Fruit fly (Drosophila melanogaster) whole organism, embryonic: Measurements from ENCODE around the gene Gr5a.

ENCODE experiments used
- Antp ChIP-seq: fragments of 200-800 bp; sonication (Bioruptor generic); optimal IDR thresholded peaks from 3 replicates; lab custom pipeline; 2016; ENCODE audit warnings: missing biosample characterization, missing genetic modification characterization
- Awh ChIP-seq: fragments of 200-800 bp; sonication (Bioruptor generic); IDR thresholded peaks from 2 replicates; pipeline ENCODE4, ENCODE4 v1.3.6; 2022; ENCODE audit warnings: missing biosample characterization, missing genetic modification characterization
- Bteb2 ChIP-seq: fragments of 200-800 bp; sonication (Bioruptor generic); optimal IDR thresholded peaks from 2 replicates; lab custom pipeline; 2016; ENCODE audit warnings: missing biosample characterization, missing genetic modification characterization
- CG10543 ChIP-seq: fragments of 200-800 bp; sonication (Bioruptor generic); optimal IDR thresholded peaks from 3 replicates; lab custom pipeline; 2017; ENCODE audit warnings: missing biosample characterization, mild to moderate bottlenecking, missing genetic modification characterization, moderate library complexity
- CG13624 ChIP-seq: fragments of 200-800 bp; sonication (Bioruptor generic); optimal IDR thresholded peaks from 2 replicates; lab custom pipeline; 2016; ENCODE audit warnings: missing biosample characterization, missing genetic modification characterization
- CG13894 ChIP-seq: fragments of 200-800 bp; sonication (Bioruptor generic); optimal IDR thresholded peaks from 3 replicates; lab custom pipeline; 2018; ENCODE audit warnings: missing biosample characterization, mild to moderate bottlenecking, missing genetic modification characterization, moderate library complexity
- CG14710 ChIP-seq: fragments of 200-800 bp; sonication (Bioruptor generic); optimal IDR thresholded peaks from 3 replicates; lab custom pipeline; 2019; ENCODE audit warnings: missing biosample characterization, mild to moderate bottlenecking, missing genetic modification characterization, moderate library complexity
- CG16813 ChIP-seq: fragments of 200-800 bp; sonication (Bioruptor generic); IDR thresholded peaks from 3 replicates; pipeline ENCODE4 v1.3.6; 2022; ENCODE audit warnings: missing biosample characterization, missing genetic modification characterization; ENCODE audit not compliant: partially characterized antibody
- CG32532 ChIP-seq: fragments of 200-800 bp; sonication (Bioruptor generic); IDR thresholded peaks from 2 replicates; pipeline ENCODE4 v1.3.6; 2022; ENCODE audit warnings: missing biosample characterization, missing genetic modification characterization
- CG33213 ChIP-seq: fragments of 200-800 bp; sonication (Bioruptor generic); optimal IDR thresholded peaks from 3 replicates; lab custom pipeline; 2016; ENCODE audit warnings: missing biosample characterization, missing genetic modification characterization
- CG4617 ChIP-seq: fragments of 200-800 bp; sonication (Bioruptor generic); optimal IDR thresholded peaks from 3 replicates; lab custom pipeline; 2016; ENCODE audit warnings: missing biosample characterization, missing genetic modification characterization, borderline replicate concordance
- CG6683 ChIP-seq: fragments of 200-800 bp; sonication (Bioruptor generic); optimal IDR thresholded peaks from 2 replicates; lab custom pipeline; 2017; ENCODE audit warnings: missing biosample characterization, mild to moderate bottlenecking, missing genetic modification characterization, missing genetic modification reagents
- CG6791 ChIP-seq: fragments of 200-800 bp; sonication (Bioruptor generic); IDR thresholded peaks from 3 replicates; pipeline ENCODE4 v1.3.6; 2022; ENCODE audit warnings: missing biosample characterization, missing genetic modification characterization; ENCODE audit not compliant: partially characterized antibody
- CG7786 ChIP-seq: fragments of 200-800 bp; sonication (Bioruptor generic); optimal IDR thresholded peaks from 2 replicates; lab custom pipeline; 2016; ENCODE audit warnings: missing biosample characterization, missing genetic modification characterization
- CG8281 ChIP-seq: fragments of 200-800 bp; sonication (Bioruptor generic); optimal IDR thresholded peaks from 2 replicates; lab custom pipeline; 2018; ENCODE audit warnings: missing biosample characterization, mild to moderate bottlenecking, missing genetic modification characterization, moderate library complexity
- CG8765 ChIP-seq: fragments of 200-800 bp; sonication (Bioruptor generic); IDR thresholded peaks from 2 replicates; pipeline ENCODE4 v1.3.6; 2022; ENCODE audit warnings: missing biosample characterization, missing genetic modification characterization
- CG9876 ChIP-seq: fragments of 200-800 bp; sonication (Bioruptor generic); optimal IDR thresholded peaks from 2 replicates; lab custom pipeline; 2016; ENCODE audit warnings: missing biosample characterization, missing genetic modification characterization
- Dbx ChIP-seq: fragments of 200-800 bp; sonication (Bioruptor generic); IDR thresholded peaks from 3 replicates; pipeline ENCODE4 v1.3.6; 2022; ENCODE audit warnings: missing biosample characterization, missing genetic modification characterization
- Dref ChIP-seq: fragments of 200-800 bp; sonication (Bioruptor generic); IDR thresholded peaks from 2 replicates; pipeline ENCODE4 v1.3.6; 2022; ENCODE audit warnings: missing biosample characterization, missing genetic modification characterization
- Fer2 ChIP-seq: fragments of 200-800 bp; sonication (Bioruptor generic); optimal IDR thresholded peaks from 2 replicates; lab custom pipeline; 2018; ENCODE audit warnings: missing biosample characterization, mild to moderate bottlenecking, missing genetic modification characterization, moderate library complexity
- GATAe ChIP-seq: fragments of 200-800 bp; sonication (Bioruptor generic); conservative IDR thresholded peaks from 2 replicates; pipeline ENCODE4 v1.3.6; 2022; ENCODE audit warnings: missing biosample characterization, missing genetic modification characterization
- HLHmδ ChIP-seq: fragments of 200-800 bp; sonication (Bioruptor generic); optimal IDR thresholded peaks from 2 replicates; lab custom pipeline; 2018; ENCODE audit warnings: missing biosample characterization, mild to moderate bottlenecking, missing genetic modification characterization, moderate library complexity
- Hmx ChIP-seq: fragments of 200-800 bp; sonication (Bioruptor generic); optimal IDR thresholded peaks from 2 replicates; lab custom pipeline; 2016; ENCODE audit warnings: missing biosample characterization, missing genetic modification characterization
- Nf-YA ChIP-seq: fragments of 200-800 bp; sonication (Bioruptor generic); IDR thresholded peaks from 2 replicates; pipeline ENCODE4 v1.3.6; 2022; ENCODE audit warnings: missing biosample characterization, missing genetic modification characterization
- NfI ChIP-seq: fragments of 200-800 bp; sonication (Bioruptor generic); optimal IDR thresholded peaks from 3 replicates; lab custom pipeline; 2018; ENCODE audit warnings: missing biosample characterization, mild to moderate bottlenecking, missing genetic modification characterization, moderate library complexity
- Rfx ChIP-seq: fragments of 200-800 bp; sonication (Bioruptor generic); IDR thresholded peaks from 2 replicates; pipeline ENCODE4 v1.3.6; 2022; ENCODE audit warnings: missing biosample characterization, missing genetic modification characterization
- Scr ChIP-seq: fragments of 200-800 bp; sonication (Bioruptor generic); IDR thresholded peaks from 2 replicates; pipeline ENCODE4 v1.3.6; 2022; ENCODE audit warnings: missing biosample characterization, missing genetic modification characterization; ENCODE audit not compliant: partially characterized antibody
- Sox100B ChIP-seq: fragments of 200-800 bp; sonication (Bioruptor generic); optimal IDR thresholded peaks from 3 replicates; lab custom pipeline; 2018; ENCODE audit warnings: missing biosample characterization, mild to moderate bottlenecking, missing genetic modification characterization
- Xbp1 ChIP-seq: fragments of 200-800 bp; sonication (Bioruptor generic); optimal IDR thresholded peaks from 3 replicates; lab custom pipeline; 2016; ENCODE audit warnings: missing biosample characterization, mild to moderate bottlenecking, missing genetic modification characterization
- ase ChIP-seq: fragments of 200-800 bp; sonication (Bioruptor generic); IDR thresholded peaks from 3 replicates; pipeline ENCODE4 v1.3.6; 2022; ENCODE audit warnings: missing biosample characterization, missing genetic modification characterization
- cas ChIP-seq: fragments of 200-800 bp; sonication (Bioruptor generic); IDR thresholded peaks from 2 replicates; pipeline ENCODE4 v1.3.6; 2022; ENCODE audit warnings: missing biosample characterization, missing genetic modification characterization
- ci ChIP-seq: fragments of 200-800 bp; sonication (Bioruptor generic); IDR thresholded peaks from 3 replicates; pipeline ENCODE4 v1.3.6; 2022; ENCODE audit warnings: missing biosample characterization, missing genetic modification characterization
- disco-r ChIP-seq: fragments of 200-800 bp; sonication (Bioruptor generic); optimal IDR thresholded peaks from 2 replicates; lab custom pipeline; 2016; ENCODE audit warnings: missing biosample characterization, missing genetic modification characterization
- dm ChIP-seq: fragments of 200-800 bp; sonication (Bioruptor generic); optimal IDR thresholded peaks from 3 replicates; lab custom pipeline; 2016; ENCODE audit warnings: missing biosample characterization, missing genetic modification characterization
- grau ChIP-seq: fragments of 200-800 bp; optimal IDR thresholded peaks from 3 replicates; lab custom pipeline; 2019; ENCODE audit warnings: missing biosample characterization, mild to moderate bottlenecking, missing genetic modification characterization, moderate library complexity
- ind ChIP-seq: fragments of 200-800 bp; sonication (Bioruptor generic); optimal IDR thresholded peaks from 3 replicates; lab custom pipeline; 2016; ENCODE audit warnings: missing biosample characterization, missing genetic modification characterization
- kah ChIP-seq: fragments of 200-800 bp; sonication (Bioruptor generic); optimal IDR thresholded peaks from 2 replicates; lab custom pipeline; 2018; ENCODE audit warnings: missing biosample characterization, mild to moderate bottlenecking, missing genetic modification characterization
- lilli ChIP-seq: fragments of 200-800 bp; sonication (Bioruptor generic); optimal IDR thresholded peaks from 3 replicates; lab custom pipeline; 2016; ENCODE audit warnings: missing biosample characterization, missing genetic modification characterization
- lmd ChIP-seq: fragments of 200-800 bp; sonication (Bioruptor generic); IDR thresholded peaks from 2 replicates; pipeline ENCODE4 v1.3.6; 2022; ENCODE audit warnings: missing biosample characterization, missing genetic modification characterization
- maf-S ChIP-seq: fragments of 200-800 bp; sonication (Bioruptor generic); optimal IDR thresholded peaks from 2 replicates; lab custom pipeline; 2016; ENCODE audit warnings: missing biosample characterization, missing genetic modification characterization
- mirr ChIP-seq: fragments of 200-800 bp; sonication (Bioruptor generic); optimal IDR thresholded peaks from 3 replicates; lab custom pipeline; 2018; ENCODE audit warnings: missing biosample characterization, mild to moderate bottlenecking, missing genetic modification characterization
- mld ChIP-seq: fragments of 200-800 bp; sonication (Bioruptor generic); IDR thresholded peaks from 3 replicates; pipeline ENCODE4 v1.3.6; 2022; ENCODE audit warnings: missing biosample characterization, missing genetic modification characterization; ENCODE audit not compliant: partially characterized antibody
- nom ChIP-seq: fragments of 200-800 bp; sonication (Bioruptor generic); optimal IDR thresholded peaks from 2 replicates; lab custom pipeline; 2017; ENCODE audit warnings: missing biosample characterization, missing genetic modification characterization, mild to moderate bottlenecking, moderate library complexity, missing genetic modification reagents
- otp ChIP-seq: fragments of 200-800 bp; sonication (Bioruptor generic); IDR thresholded peaks from 3 replicates; pipeline ENCODE4, ENCODE4 v1.3.6; 2022; ENCODE audit warnings: missing biosample characterization, missing genetic modification characterization
- prd ChIP-seq, 3 experiments: fragments of >200 bp in 2 of 3; fragments of 200-800 bp in 1 of 3; sonication (Bioruptor generic) in 1 of 3; optimal IDR thresholded peaks in 2 of 3; IDR thresholded peaks in 1 of 3; 2 replicates in 2 of 3; 3 replicates in 1 of 3; pipeline versions ENCODE4 v1.3.6 to Lab custom; 2017 to 2022; ENCODE audit warnings: missing biosample characterization in 1 of 3, missing genetic modification characterization in 1 of 3
- ranshi ChIP-seq: fragments of 200-800 bp; sonication (Bioruptor generic); IDR thresholded peaks from 2 replicates; pipeline ENCODE4 v1.3.6; 2022; ENCODE audit warnings: missing biosample characterization, missing genetic modification characterization
- sens ChIP-seq: fragments of 200-800 bp; sonication (Bioruptor generic); peaks from one replicate; lab custom pipeline; 2016; ENCODE audit warnings: missing biosample characterization, missing genetic modification characterization
- sim ChIP-seq: fragments of 200-800 bp; sonication (Bioruptor generic); IDR thresholded peaks from 2 replicates; pipeline ENCODE4 v1.3.6; 2022; ENCODE audit warnings: missing biosample characterization, missing genetic modification characterization
- ssp ChIP-seq: fragments of 200-800 bp; sonication (Bioruptor generic); IDR thresholded peaks from 2 replicates; pipeline ENCODE4 v1.3.6; 2022; ENCODE audit warnings: missing biosample characterization, missing genetic modification characterization
- tgo ChIP-seq: fragments of 200-800 bp; sonication (Bioruptor generic); IDR thresholded peaks from 3 replicates; pipeline ENCODE4 v1.3.6; 2022; ENCODE audit warnings: missing biosample characterization, missing genetic modification characterization

Gene Gr5a

DNA sequence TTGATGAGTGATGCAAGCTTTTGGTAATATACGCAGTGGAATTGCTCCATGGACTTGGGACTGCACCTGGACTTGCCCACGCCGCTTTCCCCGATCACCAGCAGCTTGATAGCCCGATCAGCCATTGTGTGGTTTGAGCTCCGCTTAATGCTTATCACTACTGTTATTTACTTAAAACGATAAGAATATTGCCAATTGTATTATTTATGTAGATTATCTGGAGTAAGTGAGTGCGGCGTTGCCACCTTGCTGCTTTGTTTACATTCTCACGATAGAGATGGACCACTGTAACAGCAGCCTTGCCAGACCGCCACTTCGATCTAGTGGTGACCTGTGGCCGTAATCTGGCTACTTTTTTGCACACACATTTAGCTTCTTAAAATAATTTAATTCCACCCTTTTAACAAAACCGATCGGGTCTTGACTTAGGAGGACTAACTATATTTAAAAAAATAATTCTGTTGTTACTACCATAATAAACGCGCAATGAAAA lies 8.8 kb upstream of the Gr5a start, which contains the start of gene Rab18 (continued):
- TF ChIP-seq Dbx (GFP tag; lab: Robert Waterston, UW) (peak; percentile 55; the same call in 1 of the 3 replicates), disco-r (GFP tag; lab: Kevin White, UChicago) (no peak), ranshi (GFP tag; lab: Robert Waterston, UW) (peak; percentile 53; the same call in 1 of the 2 replicates), Hmx (GFP tag; lab: Kevin White, UChicago) (no peak), lmd (peak; percentile 17; the same call in 1 of the 2 replicates), HLHmδ (peak; percentile 14), Dref (GFP tag; lab: Robert Waterston, UW) (peak; percentile 60), Nf-YA (GFP tag; lab: Robert Waterston, UW) (no peak), Bteb2 (GFP tag; lab: Kevin White, UChicago) (no peak), CG8281 (no peak), CG13624 (GFP tag; lab: Kevin White, UChicago) (peak; percentile 34), CG6791 (GFP tag; lab: Robert Waterston, UW) (peak; percentile 69), CG7786 (peak; percentile 31), Scr (peak; percentile 37), Xbp1 (GFP tag; lab: Kevin White, UChicago) (peak; percentile 59), Rfx (GFP tag; lab: Robert Waterston, UW) (peak; percentile 73), CG32532 (peak; percentile 36; the same call in 1 of the 2 replicates), maf-S (GFP tag; lab: Kevin White, UChicago) (no peak), grau (tag; lab: Kevin White, UChicago) (peak; percentile 20), NfI (GFP tag; lab: Kevin White, UChicago) (peak; percentile 28), prd (optimal IDR thresholded peaks at IDR 0.05; lab: Kevin White, UChicago) (no peak), prd (GFP tag; IDR thresholded peaks at IDR 0.05; lab: Robert Waterston, UW) (peak; percentile 63; the same call in 1 of the 3 replicates), tgo (GFP tag; lab: Robert Waterston, UW) (0 out of 3 replicates have a peak, but pooled peaks have one; percentile 23), CG10543 (GFP tag; lab: Kevin White, UChicago) (no peak), CG13894 (tag; lab: Kevin White, UChicago) (no peak), nom (GFP tag; lab: Kevin White, UChicago) (peak; percentile 79), CG8765 (GFP tag; lab: Robert Waterston, UW) (0 out of 2 replicates have a peak, but pooled peaks have one; percentile 21), Awh (GFP tag; lab: Robert Waterston, UW) (no peak), CG9876 (GFP tag; lab: Kevin White, UChicago) (peak; percentile 44), otp (no peak), mirr (GFP tag; lab: Kevin White, UChicago) (no peak), dm (GFP tag; lab: Kevin White, UChicago) (no peak), ssp (GFP tag; lab: Robert Waterston, UW) (peak; percentile 60), cas (GFP tag; lab: Robert Waterston, UW) (0 out of 2 replicates have a peak, but pooled peaks have one; percentile 26), Sox100B (no peak), GATAe (GFP tag; lab: Robert Waterston, UW) (no peak), CG33213 (GFP tag; lab: Kevin White, UChicago) (peak; percentile 38), mld (GFP tag; lab: Robert Waterston, UW) (no peak), ase (0 out of 3 replicates have a peak, but pooled peaks have one; percentile 19), CG4617 (peak; percentile 3), CG6683 (GFP tag; lab: Kevin White, UChicago) (no peak), ci (0 out of 3 replicates have a peak, but pooled peaks have one; percentile 34), Fer2 (tag; lab: Kevin White, UChicago) (no peak), CG14710 (peak; percentile 10), Antp (peak; percentile 37), sim (GFP tag; lab: Robert Waterston, UW) (no peak), CG16813 (GFP tag; lab: Robert Waterston, UW) (peak; percentile 65), kah (GFP tag; lab: Kevin White, UChicago) (no peak), lilli (GFP tag; lab: Kevin White, UChicago) (peak; percentile 42), sens (GFP tag; lab: Kevin White, UChicago) (peak; percentile 82), ind (peak; percentile 36)
